Fruit fly (Drosophila melanogaster): ENCODE data around the gene RpL26.

The RpL26 gene

DNA sequence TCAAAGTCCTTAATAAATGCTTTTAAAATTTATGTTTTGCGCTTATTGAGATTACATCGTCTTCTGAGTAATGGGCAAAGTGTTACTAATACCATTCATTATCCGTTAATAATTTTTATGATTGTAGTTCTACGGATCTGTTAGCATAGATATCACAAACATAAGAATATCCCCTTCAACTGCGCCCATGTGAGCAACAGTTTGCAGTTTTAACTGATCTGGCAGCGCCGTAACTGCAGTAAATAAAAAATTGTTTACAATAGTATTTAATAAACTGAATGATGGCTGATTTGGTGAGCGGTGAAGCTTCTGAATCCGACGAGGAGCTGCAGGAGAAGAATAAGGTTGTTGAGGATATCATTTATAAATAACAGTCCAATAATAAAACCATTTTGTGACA lies 28.6 kb upstream of the RpL26 start, which contains the start of gene Blos3 (continued):
- no peak for TF ChIP-seq CG11294 (GFP tag; IDR thresholded peaks at IDR 0.05)
- TF ChIP-seq CG11902 (GFP tag; optimal IDR thresholded peaks at IDR 0.05), result peak; percentile 41
- TF ChIP-seq net (GFP tag; optimal IDR thresholded peaks at IDR 0.05), result no peak
- no peak; the same call in 2 of the 3 replicates for TF ChIP-seq eg (GFP tag; IDR thresholded peaks at IDR 0.05)
- no peak for TF ChIP-seq CG16779 (tag; optimal IDR thresholded peaks at IDR 0.05)
- TF ChIP-seq CG6808 (GFP tag; optimal IDR thresholded peaks at IDR 0.05), result no peak
- peak; percentile 78 for TF ChIP-seq CG10631 (GFP tag; optimal IDR thresholded peaks at IDR 0.05)
- TF ChIP-seq CG34406 (GFP tag; optimal IDR thresholded peaks at IDR 0.05), result no peak
- TF ChIP-seq CG1621 (tag; optimal IDR thresholded peaks at IDR 0.05), result peak; percentile 43
- peak; percentile 11 for TF ChIP-seq CG8319 (GFP tag; optimal IDR thresholded peaks at IDR 0.05)
- no peak for TF ChIP-seq CG4318 (GFP tag; optimal IDR thresholded peaks at IDR 0.05)
- no peak; the same call in 2 of the 3 replicates for TF ChIP-seq CG6163 (GFP tag; IDR thresholded peaks at IDR 0.05)
- no peak for TF ChIP-seq CG6854 (GFP tag; optimal IDR thresholded peaks at IDR 0.05)
- no peak for TF ChIP-seq spab (GFP tag; optimal IDR thresholded peaks at IDR 0.05)
- peak; percentile 91 for TF ChIP-seq Eip78C (GFP tag)
- TF ChIP-seq CG3919 (GFP tag; optimal IDR thresholded peaks at IDR 0.05), result no peak
- no peak for TF ChIP-seq achi (GFP tag; optimal IDR thresholded peaks at IDR 0.05)
- peak; percentile 40 for TF ChIP-seq CG3032 (tag; optimal IDR thresholded peaks at IDR 0.05)
- no peak for TF ChIP-seq ss (GFP tag; optimal IDR thresholded peaks at IDR 0.05)
- peak; percentile 85 for TF ChIP-seq fkh (GFP tag; optimal IDR thresholded peaks at IDR 0.05)

DNA sequence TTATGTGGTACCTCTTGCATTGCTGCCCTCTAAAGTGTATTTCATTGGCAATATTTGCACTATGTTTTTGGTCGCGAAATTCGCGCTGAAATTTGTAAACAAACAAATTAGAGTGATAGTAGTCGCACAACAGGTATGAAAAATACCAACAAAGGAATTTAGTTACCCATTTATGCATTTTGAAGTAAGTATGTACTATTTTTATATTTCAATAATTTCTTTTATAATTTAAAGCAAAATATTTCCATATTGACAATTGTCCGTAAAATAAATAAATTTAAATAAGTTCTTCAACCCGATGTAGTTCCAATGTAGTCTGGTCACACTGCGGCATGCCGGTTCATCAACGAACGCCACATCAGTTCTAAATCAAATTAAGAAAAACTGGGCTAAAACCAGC lies 26.2 kb upstream of the RpL26 start, which contains the start of the genes Rad9 and Uggt:
Gene Rad9 (minus strand): TSS at position 114 of the 400 bp plus-strand sequence.
Gene Uggt (plus strand): TSS at position 308 of the 400 bp plus-strand sequence.
- no peak for TF ChIP-seq topi (GFP tag; optimal IDR thresholded peaks at IDR 0.05)
- no peak for TF ChIP-seq Hr38 (GFP tag; optimal IDR thresholded peaks at IDR 0.05)
- peak; percentile 82 for TF ChIP-seq fkh (GFP tag; optimal IDR thresholded peaks at IDR 0.05)
- TF ChIP-seq CG10631 (GFP tag; optimal IDR thresholded peaks at IDR 0.05), result peak; percentile 20
- TF ChIP-seq Hr39 (GFP tag; optimal IDR thresholded peaks at IDR 0.05), result no peak
- no peak for TF ChIP-seq CG1621 (tag; optimal IDR thresholded peaks at IDR 0.05)
- TF ChIP-seq Ets21C (GFP tag; optimal IDR thresholded peaks at IDR 0.05), result no peak
- no peak for TF ChIP-seq CG3032 (tag; optimal IDR thresholded peaks at IDR 0.05)

DNA sequence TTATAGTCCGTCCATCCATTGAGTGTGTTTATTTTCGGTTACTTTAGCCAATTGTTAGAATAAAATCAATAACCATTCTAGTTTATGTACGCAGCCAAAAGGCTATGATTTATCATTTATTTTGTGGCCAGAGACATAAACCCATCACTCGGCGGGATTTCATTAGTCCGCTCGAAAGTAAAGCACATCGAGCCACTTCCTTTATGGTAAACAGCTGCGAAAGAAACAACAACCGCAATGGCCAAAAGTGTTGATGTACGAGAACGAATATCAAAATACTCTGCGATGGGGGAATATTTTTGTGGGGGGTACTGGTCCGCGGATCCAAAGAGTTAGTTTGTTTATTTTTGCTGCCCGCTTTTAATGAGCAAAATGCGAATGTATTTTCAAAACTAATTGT lies 17.1 kb upstream of the RpL26 start:
- TF ChIP-seq CG6163 (GFP tag; IDR thresholded peaks at IDR 0.05) (no peak), vri (GFP tag; optimal IDR thresholded peaks at IDR 0.05) (no peak), CG10631 (GFP tag; optimal IDR thresholded peaks at IDR 0.05) (no peak)

dm6 chr3L:18889222-18889866 lies 9.3 kb upstream of the RpL26 start:
- TF ChIP-seq Met (GFP tag; optimal IDR thresholded peaks at IDR 0.05), result peak; percentile 48
- peak; percentile 31; the same call in 1 of the 2 replicates for TF ChIP-seq CG15336 (GFP tag; IDR thresholded peaks at IDR 0.05)
- TF ChIP-seq CG6163 (GFP tag; IDR thresholded peaks at IDR 0.05), result peak; percentile 29; the same call in 1 of the 3 replicates
- no peak for TF ChIP-seq fkh (GFP tag; optimal IDR thresholded peaks at IDR 0.05)
- peak; percentile 35 for TF ChIP-seq esn (GFP tag; optimal IDR thresholded peaks at IDR 0.05)
- peak; percentile 7 for TF ChIP-seq CG32006 (GFP tag; optimal IDR thresholded peaks at IDR 0.05)
- peak; percentile 70 for TF ChIP-seq CG9139 (GFP tag; optimal IDR thresholded peaks at IDR 0.05)
- peak in 1 of 2 experiments; percentile 78 for TF ChIP-seq ss (GFP tag; optimal IDR thresholded peaks at IDR 0.05)
- no peak for TF ChIP-seq Eip93F (GFP tag; optimal IDR thresholded peaks at IDR 0.05)
- peak; percentile 94 for TF ChIP-seq svp (GFP tag)
- peak; percentile 12 for TF ChIP-seq Ets96B (tag; optimal IDR thresholded peaks at IDR 0.05)
- TF ChIP-seq CG10631 (GFP tag; optimal IDR thresholded peaks at IDR 0.05), result peak; percentile 3
- no peak for TF ChIP-seq Hr39 (GFP tag; optimal IDR thresholded peaks at IDR 0.05)
- TF ChIP-seq Hr4 (GFP tag; optimal IDR thresholded peaks at IDR 0.05), result no peak
- peak; percentile 1 for TF ChIP-seq CG8632 (GFP tag; optimal IDR thresholded peaks at IDR 0.05)
- TF ChIP-seq Ets21C (GFP tag; optimal IDR thresholded peaks at IDR 0.05), result no peak
- TF ChIP-seq CG1621 (tag; optimal IDR thresholded peaks at IDR 0.05), result no peak
- no peak for TF ChIP-seq dac (GFP tag; optimal IDR thresholded peaks at IDR 0.05)
- TF ChIP-seq vri (GFP tag; optimal IDR thresholded peaks at IDR 0.05), result peak; percentile 41
- peak; percentile 5 for TF ChIP-seq Smox (GFP tag; optimal IDR thresholded peaks at IDR 0.05)
- TF ChIP-seq dsx (GFP tag; optimal IDR thresholded peaks at IDR 0.05; ENCODE audit: poor library complexity, severe bottlenecking), result no peak
- TF ChIP-seq Gug (GFP tag; IDR thresholded peaks at IDR 0.05), result 0 out of 2 replicates have a peak, but pooled peaks have one; percentile 27
- no peak for TF ChIP-seq lz (GFP tag; optimal IDR thresholded peaks at IDR 0.05)
- peak; percentile 71 for TF ChIP-seq CG6808 (GFP tag; optimal IDR thresholded peaks at IDR 0.05)
- TF ChIP-seq Sox14 (GFP tag; optimal IDR thresholded peaks at IDR 0.05), result peak; percentile 10
- no peak for TF ChIP-seq Blimp-1 (GFP tag; optimal IDR thresholded peaks at IDR 0.05)
- peak; percentile 23 for TF ChIP-seq CG10669 (GFP tag; optimal IDR thresholded peaks at IDR 0.05)

All from whole organism, prepupa.